Worm (Caenorhabditis elegans) whole organism, late embryonic: ENCODE results near the gene vab-9.

Source experiments
- F13H6.1 ChIP-seq: sonication (generic microtip); optimal IDR thresholded peaks from 2 replicates; lab custom pipeline; 2016; ENCODE audit warnings: missing genetic modification characterization, missing compliant biosample characterization
- ama-1 ChIP-seq: fragments of 150-350 bp; optimal IDR thresholded peaks from 2 replicates; lab custom pipeline; 2014
- ceh-14 ChIP-seq: sonication (generic microtip); optimal IDR thresholded peaks from 2 replicates; lab custom pipeline; 2016; ENCODE audit warnings: missing genotype, missing genetic modification characterization, missing compliant biosample characterization
- ceh-34 ChIP-seq: sonication (generic microtip); optimal IDR thresholded peaks from 2 replicates; lab custom pipeline; 2016; ENCODE audit warnings: mild to moderate bottlenecking, missing genetic modification characterization, missing compliant biosample characterization
- eyg-1 ChIP-seq: sonication (generic microtip); optimal IDR thresholded peaks from 2 replicates; lab custom pipeline; 2016; ENCODE audit warnings: missing genotype, missing genetic modification characterization, missing compliant biosample characterization
- nhr-11 ChIP-seq: fragments of 150-350 bp; optimal IDR thresholded peaks from 2 replicates; lab custom pipeline; 2014; ENCODE audit warnings: missing biosample characterization, missing genetic modification characterization
- pha-4 ChIP-seq: fragments of 150-350 bp; optimal IDR thresholded peaks from 2 replicates; lab custom pipeline; 2018; ENCODE audit warnings: missing biosample characterization, missing genetic modification reagents, missing genetic modification characterization
- pqm-1 ChIP-seq: sonication (generic microtip); optimal IDR thresholded peaks from 2 replicates; lab custom pipeline; 2016; ENCODE audit warnings: missing genetic modification characterization, missing compliant biosample characterization
- tbx-2 ChIP-seq: sonication (generic microtip); optimal IDR thresholded peaks from 2 replicates; lab custom pipeline; 2016; ENCODE audit warnings: missing genetic modification characterization, missing compliant biosample characterization
- unc-55 ChIP-seq: sonication (generic microtip); optimal IDR thresholded peaks from 2 replicates; lab custom pipeline; 2017; ENCODE audit warnings: missing biosample characterization, missing genetic modification reagents, missing genetic modification characterization

ce11 chrII:8641131-8641530 lies 3.6 kb upstream of the vab-9 start, which contains the start of gene D2085.7:
- TF ChIP-seq eyg-1 (no peak), nhr-11 (tag; lab: Kevin White, UChicago) (no peak), tbx-2 (no peak), unc-55 (GFP tag; lab: Kevin White, UChicago) (no peak), ama-1 (lab: Kevin White, UChicago) (no peak), ceh-14 (no peak), pqm-1 (tag; lab: Kevin White, UChicago) (no peak), pha-4 (no peak), F13H6.1 (tag; lab: Kevin White, UChicago) (no peak), ceh-34 (no peak)
